Fruit fly (Drosophila melanogaster) whole organism, embryonic: ENCODE measurements around the gene CG14913.

Experiments used
- CG10959 ChIP-seq: fragments of 200-800 bp; sonication (Bioruptor generic); IDR thresholded peaks from 2 replicates; pipeline ENCODE4 v1.3.6; 2022; ENCODE audit warnings: missing biosample characterization, missing genetic modification characterization
- CG12219 ChIP-seq: fragments of 200-800 bp; sonication (Bioruptor generic); optimal IDR thresholded peaks from 3 replicates; lab custom pipeline; 2018; ENCODE audit warnings: missing biosample characterization, mild to moderate bottlenecking, missing genetic modification characterization
- CG13287 ChIP-seq: fragments of 200-800 bp; sonication (Bioruptor generic); IDR thresholded peaks from 2 replicates; pipeline ENCODE4 v1.3.6; 2022; ENCODE audit warnings: missing biosample characterization, missing genetic modification characterization; ENCODE audit not compliant: partially characterized antibody
- CG13296 ChIP-seq: fragments of 200-800 bp; sonication (Bioruptor generic); optimal IDR thresholded peaks from 3 replicates; lab custom pipeline; 2018; ENCODE audit warnings: missing biosample characterization, mild to moderate bottlenecking, missing genetic modification characterization
- CG16779 ChIP-seq: fragments of 200-800 bp; sonication (Bioruptor generic); IDR thresholded peaks from 2 replicates; pipeline ENCODE4 v1.3.6; 2022; ENCODE audit warnings: missing biosample characterization, missing genetic modification characterization
- CG16813 ChIP-seq: fragments of 200-800 bp; sonication (Bioruptor generic); IDR thresholded peaks from 3 replicates; pipeline ENCODE4 v1.3.6; 2022; ENCODE audit warnings: missing biosample characterization, missing genetic modification characterization; ENCODE audit not compliant: partially characterized antibody
- CG2199 ChIP-seq: fragments of 200-800 bp; sonication (Bioruptor generic); IDR thresholded peaks from 3 replicates; pipeline ENCODE4 v1.3.6; 2022; ENCODE audit warnings: missing biosample characterization, missing genetic modification characterization
- CG2202 ChIP-seq: fragments of 200-800 bp; sonication (Bioruptor generic); optimal IDR thresholded peaks from 2 replicates; lab custom pipeline; 2018; ENCODE audit warnings: missing biosample characterization, mild to moderate bottlenecking, missing genetic modification characterization
- CG30403 ChIP-seq: fragments of 200-800 bp; sonication (Bioruptor generic); optimal IDR thresholded peaks from 3 replicates; lab custom pipeline; 2016; ENCODE audit warnings: missing biosample characterization, missing genetic modification characterization
- CG4282 ChIP-seq: fragments of 200-800 bp; sonication (Bioruptor generic); optimal IDR thresholded peaks from 2 replicates; lab custom pipeline; 2016; ENCODE audit warnings: missing biosample characterization, missing genetic modification characterization
- CG4360 ChIP-seq: fragments of 200-800 bp; sonication (Bioruptor generic); IDR thresholded peaks from 2 replicates; pipeline ENCODE4 v1.3.6; 2022; ENCODE audit warnings: missing biosample characterization, missing genetic modification characterization
- CG4424 ChIP-seq: fragments of 200-800 bp; sonication (Bioruptor generic); optimal IDR thresholded peaks from 3 replicates; lab custom pipeline; 2016; ENCODE audit warnings: missing biosample characterization, missing genetic modification characterization
- CG4730 ChIP-seq: fragments of 200-800 bp; sonication (Bioruptor generic); IDR thresholded peaks from 2 replicates; pipeline ENCODE4 v1.3.6; 2022; ENCODE audit warnings: missing biosample characterization, missing genetic modification characterization
- CG6254 ChIP-seq: fragments of 200-800 bp; sonication (Bioruptor generic); optimal IDR thresholded peaks from 3 replicates; lab custom pipeline; 2017; ENCODE audit warnings: mild to moderate bottlenecking, missing biosample characterization, missing genetic modification reagents, missing genetic modification characterization
- CG6791 ChIP-seq: fragments of 200-800 bp; sonication (Bioruptor generic); IDR thresholded peaks from 3 replicates; pipeline ENCODE4 v1.3.6; 2022; ENCODE audit warnings: missing biosample characterization, missing genetic modification characterization; ENCODE audit not compliant: partially characterized antibody
- CG8089 ChIP-seq: fragments of 200-800 bp; sonication (Bioruptor generic); optimal IDR thresholded peaks from 3 replicates; lab custom pipeline; 2016; ENCODE audit warnings: missing biosample characterization, missing genetic modification characterization
- CG9797 ChIP-seq: fragments of 200-800 bp; sonication (Bioruptor generic); optimal IDR thresholded peaks from 3 replicates; lab custom pipeline; 2018; ENCODE audit warnings: missing biosample characterization, mild to moderate bottlenecking, missing genetic modification characterization
- Chrac-16 ChIP-seq: fragments of 200-800 bp; sonication (Bioruptor generic); optimal IDR thresholded peaks from 3 replicates; lab custom pipeline; 2016; ENCODE audit warnings: missing biosample characterization, missing genetic modification characterization
- D19B ChIP-seq: fragments of 200-800 bp; sonication (Bioruptor generic); optimal IDR thresholded peaks from 2 replicates; lab custom pipeline; 2017; ENCODE audit warnings: missing biosample characterization, mild to moderate bottlenecking, missing genetic modification characterization
- Dip3 ChIP-seq: fragments of 200-800 bp; sonication (Bioruptor generic); optimal IDR thresholded peaks from 3 replicates; lab custom pipeline; 2016; ENCODE audit warnings: missing biosample characterization, missing genetic modification characterization
- Dll ChIP-seq: fragments of 200-800 bp; sonication (Bioruptor generic); IDR thresholded peaks from 4 replicates; pipeline ENCODE4 v1.3.6; 2022; ENCODE audit warnings: missing biosample characterization, missing genetic modification characterization; ENCODE audit not compliant: partially characterized antibody
- Drgx ChIP-seq: fragments of 200-800 bp; sonication (Bioruptor generic); IDR thresholded peaks from 2 replicates; pipeline ENCODE4 v1.3.6; 2022; ENCODE audit warnings: missing biosample characterization, missing genetic modification characterization
- E2f2 ChIP-seq: fragments of 200-800 bp; sonication (Bioruptor generic); IDR thresholded peaks from 2 replicates; pipeline ENCODE4 v1.3.6; 2022; ENCODE audit warnings: missing biosample characterization, missing genetic modification characterization
- Fer3 ChIP-seq: fragments of 200-800 bp; sonication (Bioruptor generic); optimal IDR thresholded peaks from 2 replicates; lab custom pipeline; 2018; ENCODE audit warnings: missing biosample characterization, mild to moderate bottlenecking, missing genetic modification characterization, moderate library complexity
- Lhr ChIP-seq: fragments of 200-800 bp; sonication (Bioruptor generic); optimal IDR thresholded peaks from 3 replicates; lab custom pipeline; 2017; ENCODE audit warnings: mild to moderate bottlenecking, missing biosample characterization, missing genetic modification reagents, missing genetic modification characterization
- MBD-R2 ChIP-seq: fragments of 200-800 bp; sonication (Bioruptor generic); IDR thresholded peaks from 2 replicates; pipeline ENCODE4 v1.3.6; 2022; ENCODE audit warnings: missing biosample characterization, missing genetic modification characterization
- Meics ChIP-seq: fragments of 200-800 bp; sonication (Bioruptor generic); optimal IDR thresholded peaks from 2 replicates; lab custom pipeline; 2017; ENCODE audit warnings: missing biosample characterization, mild to moderate bottlenecking, missing genetic modification characterization
- Neu2 ChIP-seq: fragments of 200-800 bp; sonication (Bioruptor generic); optimal IDR thresholded peaks from 3 replicates; lab custom pipeline; 2016; ENCODE audit warnings: missing biosample characterization, missing genetic modification characterization, borderline replicate concordance
- Ravus ChIP-seq: fragments of 200-800 bp; sonication (Bioruptor generic); IDR thresholded peaks from 2 replicates; pipeline ENCODE4 v1.3.6; 2022; ENCODE audit warnings: missing biosample characterization, missing genetic modification characterization
- al ChIP-seq: fragments of 200-800 bp; sonication (Bioruptor generic); IDR thresholded peaks from 2 replicates; pipeline ENCODE4 v1.3.6; 2022; ENCODE audit warnings: missing biosample characterization, missing genetic modification characterization
- ap ChIP-seq: fragments of 200-800 bp; sonication (Bioruptor generic); IDR thresholded peaks from 2 replicates; pipeline ENCODE4 v1.3.6; 2022; ENCODE audit warnings: missing biosample characterization, missing genetic modification characterization
- ash1 ChIP-seq: fragments of 200-800 bp; sonication (Bioruptor generic); optimal IDR thresholded peaks from 2 replicates; lab custom pipeline; 2018; ENCODE audit warnings: missing biosample characterization, mild to moderate bottlenecking, missing genetic modification characterization
- corto ChIP-seq: fragments of 200-800 bp; sonication (Bioruptor generic); optimal IDR thresholded peaks from 2 replicates; lab custom pipeline; 2016; ENCODE audit warnings: missing biosample characterization, mild to moderate bottlenecking, missing genetic modification characterization, moderate library complexity
- dati ChIP-seq: fragments of 200-800 bp; sonication (Bioruptor generic); IDR thresholded peaks from 2 replicates; pipeline ENCODE4 v1.3.6; 2022; ENCODE audit warnings: missing biosample characterization, missing genetic modification characterization
- esg ChIP-seq: fragments of 200-800 bp; sonication (Bioruptor generic); conservative IDR thresholded peaks from 2 replicates; pipeline ENCODE4 v1.3.6; 2022; ENCODE audit warnings: missing biosample characterization, missing genetic modification characterization
- gsb ChIP-seq: fragments of 200-800 bp; sonication (Bioruptor generic); IDR thresholded peaks from 2 replicates; pipeline ENCODE4 v1.3.6; 2022; ENCODE audit warnings: missing biosample characterization, missing genetic modification characterization
- her ChIP-seq: fragments of 200-800 bp; sonication (Bioruptor generic); optimal IDR thresholded peaks from 2 replicates; lab custom pipeline; 2016; ENCODE audit warnings: missing biosample characterization, missing genetic modification characterization
- nerfin-2 ChIP-seq: fragments of 200-800 bp; sonication (Bioruptor generic); IDR thresholded peaks from 2 replicates; pipeline ENCODE4 v1.3.6; 2022; ENCODE audit warnings: missing biosample characterization, missing genetic modification characterization; ENCODE audit not compliant: partially characterized antibody
- psq ChIP-seq: fragments of 200-800 bp; sonication (Bioruptor generic); optimal IDR thresholded peaks from 2 replicates; lab custom pipeline; 2017; ENCODE audit warnings: missing biosample characterization, missing genetic modification characterization
- pzg ChIP-seq: fragments of 200-800 bp; sonication (Bioruptor generic); optimal IDR thresholded peaks from 3 replicates; lab custom pipeline; 2018; ENCODE audit warnings: missing biosample characterization, mild to moderate bottlenecking, missing genetic modification characterization, moderate library complexity
- rib ChIP-seq: fragments of 200-800 bp; sonication (Bioruptor generic); IDR thresholded peaks from 2 replicates; pipeline ENCODE4 v1.3.6; 2022; ENCODE audit warnings: missing biosample characterization, missing genetic modification characterization
- sim ChIP-seq: fragments of 200-800 bp; sonication (Bioruptor generic); IDR thresholded peaks from 2 replicates; pipeline ENCODE4 v1.3.6; 2022; ENCODE audit warnings: missing biosample characterization, missing genetic modification characterization
- slbo ChIP-seq: fragments of 200-800 bp; sonication (Bioruptor generic); IDR thresholded peaks from 2 replicates; pipeline ENCODE4 v1.3.6; 2022; ENCODE audit warnings: missing biosample characterization, missing genetic modification characterization
- slou ChIP-seq: fragments of 200-800 bp; sonication (Bioruptor generic); optimal IDR thresholded peaks from 3 replicates; lab custom pipeline; 2016; ENCODE audit warnings: missing biosample characterization, missing genetic modification characterization
- tin ChIP-seq: fragments of 200-800 bp; sonication (Bioruptor generic); optimal IDR thresholded peaks from 3 replicates; lab custom pipeline; 2016; ENCODE audit warnings: missing biosample characterization, missing genetic modification characterization
- ttk ChIP-seq: fragments of 200-800 bp; sonication (Bioruptor generic); IDR thresholded peaks from 2 replicates; pipeline ENCODE4 v2.1.2; 2022; ENCODE audit warnings: missing biosample characterization, missing genetic modification characterization
- wdn ChIP-seq: fragments of 200-800 bp; sonication (Bioruptor generic); IDR thresholded peaks from 2 replicates; pipeline ENCODE4 v1.3.6; 2022; ENCODE audit warnings: missing biosample characterization, missing genetic modification characterization
- zen ChIP-seq: fragments of 200-800 bp; sonication (Bioruptor generic); optimal IDR thresholded peaks from 3 replicates; lab custom pipeline; 2018; ENCODE audit warnings: missing biosample characterization, mild to moderate bottlenecking, missing genetic modification characterization, moderate library complexity
- zfh1 ChIP-seq: fragments of 200-800 bp; sonication (Bioruptor generic); IDR thresholded peaks from 3 replicates; pipeline ENCODE4 v1.3.6; 2022; ENCODE audit warnings: missing biosample characterization, missing genetic modification characterization

The CG14913 gene

DNA sequence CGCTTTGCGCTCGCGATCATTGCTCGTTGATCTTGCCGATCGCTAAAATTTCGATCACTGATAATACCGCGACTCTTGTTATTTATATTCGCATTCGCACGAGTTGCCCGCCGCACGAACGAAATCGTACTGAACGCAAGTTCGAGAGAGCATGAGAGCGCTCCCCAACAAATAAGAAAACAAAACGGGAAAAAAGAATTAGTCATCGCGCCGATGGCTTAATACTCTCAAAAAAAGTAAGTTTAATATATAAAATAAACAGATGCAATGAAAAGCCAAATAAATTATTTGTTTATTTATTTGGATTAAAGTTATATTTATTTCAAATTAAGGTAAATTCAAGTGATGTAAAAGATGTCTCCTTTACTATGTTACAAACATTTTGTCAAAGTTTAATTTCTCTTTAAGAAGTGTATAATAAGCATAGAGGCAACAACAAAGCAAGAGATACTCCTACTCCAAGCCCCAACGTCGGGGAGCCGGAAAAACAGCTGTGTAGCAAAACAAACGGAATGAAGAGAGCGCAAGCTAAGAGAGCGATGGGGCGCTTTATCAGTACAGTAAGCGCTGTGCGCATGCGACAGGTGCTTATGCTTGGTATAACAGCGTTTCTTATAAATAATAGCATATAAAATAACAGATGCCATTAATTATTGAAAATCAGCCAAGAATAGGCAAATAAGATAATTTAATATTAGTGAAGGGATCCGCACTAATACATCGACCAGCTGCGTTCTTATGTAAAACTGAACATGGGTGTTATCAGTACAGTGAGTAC, 40.7 kb downstream of the CG14913 start (continued):
- peak; percentile 68; the same call in 2 of the 3 replicates for TF ChIP-seq zfh1
- TF ChIP-seq Chrac-16 (GFP tag; lab: Kevin White, UChicago) = peak; percentile 72
- peak; percentile 80 for TF ChIP-seq rib (GFP tag; lab: Robert Waterston, UW)
- peak; percentile 72 for TF ChIP-seq ttk
- TF ChIP-seq Lhr (GFP tag; lab: Kevin White, UChicago) = peak; percentile 59
- TF ChIP-seq sim (GFP tag; lab: Robert Waterston, UW) = peak; percentile 56; the same call in 1 of the 2 replicates
- TF ChIP-seq CG2199 (GFP tag; lab: Robert Waterston, UW) = no peak
- peak; percentile 35 for TF ChIP-seq CG4730 (GFP tag; lab: Robert Waterston, UW)
- TF ChIP-seq Ravus (GFP tag; lab: Robert Waterston, UW) = no peak
- TF ChIP-seq CG2202 = peak; percentile 59
- peak; percentile 49; the same call in 1 of the 2 replicates for TF ChIP-seq CG10959 (GFP tag; lab: Robert Waterston, UW)
- no peak for TF ChIP-seq CG9797
- peak; percentile 5 for TF ChIP-seq D19B (GFP tag; lab: Kevin White, UChicago)
- TF ChIP-seq CG16813 (GFP tag; lab: Robert Waterston, UW) = no peak
- TF ChIP-seq slbo (GFP tag; lab: Robert Waterston, UW) = peak; percentile 89
- no peak for TF ChIP-seq psq
- TF ChIP-seq al (GFP tag; lab: Robert Waterston, UW) = peak; percentile 72
- no peak for TF ChIP-seq dati (GFP tag; lab: Robert Waterston, UW)
- TF ChIP-seq Dip3 = peak; percentile 26
- no peak for TF ChIP-seq slou (GFP tag; lab: Kevin White, UChicago)
- no peak for TF ChIP-seq Dll
- peak; percentile 30 for TF ChIP-seq her (GFP tag; lab: Kevin White, UChicago)
- no peak for TF ChIP-seq nerfin-2
- peak; percentile 77 for TF ChIP-seq esg (GFP tag; lab: Robert Waterston, UW)
- TF ChIP-seq CG6254 = peak; percentile 62
- TF ChIP-seq CG4282 (GFP tag; lab: Kevin White, UChicago) = peak; percentile 21
- peak; percentile 55 for TF ChIP-seq tin (GFP tag; lab: Kevin White, UChicago)
- TF ChIP-seq CG13287 (GFP tag; lab: Robert Waterston, UW) = peak; percentile 26; the same call in 1 of the 2 replicates
- TF ChIP-seq Neu2 (GFP tag; lab: Kevin White, UChicago) = no peak
- peak; percentile 71 for TF ChIP-seq E2f2
- peak; percentile 54 for TF ChIP-seq CG8089
- TF ChIP-seq Fer3 (tag; lab: Kevin White, UChicago) = peak; percentile 44
- no peak for TF ChIP-seq CG6791
- TF ChIP-seq Meics (GFP tag; lab: Kevin White, UChicago) = peak; percentile 81
- TF ChIP-seq wdn = peak; percentile 64
- TF ChIP-seq CG30403 = peak; percentile 78
- TF ChIP-seq CG12219 (GFP tag; lab: Kevin White, UChicago) = peak; percentile 74
- peak; percentile 62 for TF ChIP-seq CG4424 (GFP tag; lab: Kevin White, UChicago)
- TF ChIP-seq CG16779 = no peak
- no peak for TF ChIP-seq corto
- no peak for TF ChIP-seq ash1 (GFP tag; lab: Kevin White, UChicago)
- TF ChIP-seq Drgx (GFP tag; lab: Robert Waterston, UW) = no peak; the same call in 1 of the 2 replicates
- peak; percentile 77 for TF ChIP-seq CG13296 (GFP tag; lab: Kevin White, UChicago)
- TF ChIP-seq ap (GFP tag; lab: Robert Waterston, UW) = peak; percentile 60
- 0 out of 2 replicates have a peak, but pooled peaks have one; percentile 12 for TF ChIP-seq gsb (GFP tag; lab: Robert Waterston, UW)
- no peak for TF ChIP-seq CG4360 (GFP tag; lab: Robert Waterston, UW)
- TF ChIP-seq MBD-R2 (GFP tag; lab: Robert Waterston, UW) = no peak; the same call in 1 of the 2 replicates
- no peak for TF ChIP-seq pzg
- no peak for TF ChIP-seq zen
